Fruit fly (Drosophila melanogaster) whole organism, prepupa: Measurements from ENCODE around the gene Cp19.
A peak's percentile ranks its signal among the peaks of the same experiment; 100 is the strongest.

Experiments
- Blimp-1 ChIP-seq: fragments of 200-800 bp; sonication (Bioruptor generic); optimal IDR thresholded peaks from 3 replicates; lab custom pipeline; 2017; ENCODE audit warnings: missing biosample characterization, missing genetic modification characterization, mild to moderate bottlenecking, moderate library complexity, missing genetic modification reagents
- CG10631 ChIP-seq: fragments of 200-800 bp; sonication (Bioruptor generic); optimal IDR thresholded peaks from 2 replicates; lab custom pipeline; 2016; ENCODE audit warnings: missing biosample characterization, missing genetic modification characterization
- CG10669 ChIP-seq: fragments of 200-800 bp; sonication (Bioruptor generic); optimal IDR thresholded peaks from 3 replicates; lab custom pipeline; 2018; ENCODE audit warnings: missing biosample characterization, mild to moderate bottlenecking, missing genetic modification characterization, moderate library complexity
- CG11294 ChIP-seq: fragments of 200-800 bp; sonication (Bioruptor generic); IDR thresholded peaks from 2 replicates; pipeline ENCODE4 v1.3.6; 2022; ENCODE audit warnings: missing biosample characterization, missing genetic modification characterization
- CG11762 ChIP-seq: fragments of 200-800 bp; sonication (Bioruptor generic); optimal IDR thresholded peaks from 3 replicates; lab custom pipeline; 2016; ENCODE audit warnings: missing biosample characterization, missing genetic modification characterization; ENCODE audit not compliant: insufficient read depth
- CG16779 ChIP-seq: fragments of 200-800 bp; sonication (Bioruptor generic); optimal IDR thresholded peaks from 3 replicates; lab custom pipeline; 2017; ENCODE audit warnings: missing biosample characterization, mild to moderate bottlenecking, missing genetic modification characterization
- CG3032 ChIP-seq: fragments of 200-800 bp; optimal IDR thresholded peaks from 2 replicates; lab custom pipeline; 2019; ENCODE audit warnings: missing biosample characterization, mild to moderate bottlenecking, missing genetic modification characterization, moderate library complexity
- CG34406 ChIP-seq: fragments of 200-800 bp; sonication (Bioruptor generic); optimal IDR thresholded peaks from 3 replicates; lab custom pipeline; 2016; ENCODE audit warnings: missing biosample characterization, missing genetic modification characterization
- CG3919 ChIP-seq: fragments of 200-800 bp; sonication (Bioruptor generic); optimal IDR thresholded peaks from 3 replicates; lab custom pipeline; 2016; ENCODE audit warnings: missing biosample characterization, missing genetic modification characterization
- CG4318 ChIP-seq: fragments of 200-800 bp; sonication (Bioruptor generic); optimal IDR thresholded peaks from 3 replicates; lab custom pipeline; 2017; ENCODE audit warnings: missing biosample characterization, mild to moderate bottlenecking, missing genetic modification characterization
- CG6792 ChIP-seq: fragments of 200-800 bp; sonication (Bioruptor generic); optimal IDR thresholded peaks from 3 replicates; lab custom pipeline; 2016; ENCODE audit warnings: missing biosample characterization, missing genetic modification characterization
- CG6854 ChIP-seq: fragments of 200-800 bp; sonication (Bioruptor generic); optimal IDR thresholded peaks from 2 replicates; lab custom pipeline; 2017; ENCODE audit warnings: missing biosample characterization, mild to moderate bottlenecking, missing genetic modification characterization
- CG8319 ChIP-seq: fragments of 200-800 bp; sonication (Bioruptor generic); optimal IDR thresholded peaks from 3 replicates; lab custom pipeline; 2016; ENCODE audit warnings: missing biosample characterization, missing genetic modification characterization
- CG8632 ChIP-seq: fragments of 200-800 bp; sonication (Bioruptor generic); optimal IDR thresholded peaks from 3 replicates; lab custom pipeline; 2016; ENCODE audit warnings: missing biosample characterization, missing genetic modification characterization
- CG9139 ChIP-seq: fragments of 200-800 bp; sonication (Bioruptor generic); optimal IDR thresholded peaks from 3 replicates; lab custom pipeline; 2017; ENCODE audit warnings: missing biosample characterization, mild to moderate bottlenecking, missing genetic modification characterization
- Eip75B ChIP-seq: fragments of 200-800 bp; sonication (Bioruptor generic); optimal IDR thresholded peaks from 3 replicates; lab custom pipeline; 2016; ENCODE audit warnings: missing biosample characterization, missing genetic modification characterization
- Eip78C ChIP-seq: fragments of 200-800 bp; sonication (Bioruptor generic); peaks from one replicate; lab custom pipeline; 2016; ENCODE audit warnings: missing biosample characterization, missing genetic modification characterization
- Eip93F ChIP-seq: fragments of 200-800 bp; sonication (Bioruptor generic); optimal IDR thresholded peaks from 2 replicates; lab custom pipeline; 2016; ENCODE audit warnings: missing biosample characterization, mild to moderate bottlenecking, missing genetic modification characterization
- Ets96B ChIP-seq: fragments of 200-800 bp; optimal IDR thresholded peaks from 2 replicates; lab custom pipeline; 2019; ENCODE audit warnings: missing biosample characterization, mild to moderate bottlenecking, missing genetic modification characterization, moderate library complexity
- Hr38 ChIP-seq: sonication (Bioruptor generic); optimal IDR thresholded peaks from 2 replicates; lab custom pipeline; 2016; ENCODE audit warnings: missing biosample characterization, missing genetic modification characterization
- Hr39 ChIP-seq: fragments of 200-800 bp; sonication (Bioruptor generic); optimal IDR thresholded peaks from 2 replicates; lab custom pipeline; 2016; ENCODE audit warnings: missing biosample characterization, missing genetic modification characterization
- Lpt ChIP-seq: fragments of 200-800 bp; sonication (Bioruptor generic); optimal IDR thresholded peaks from 3 replicates; lab custom pipeline; 2016; ENCODE audit warnings: missing biosample characterization, missing genetic modification characterization
- Met ChIP-seq: fragments of 200-800 bp; sonication (Bioruptor generic); optimal IDR thresholded peaks from 3 replicates; lab custom pipeline; 2016; ENCODE audit warnings: missing biosample characterization, missing genetic modification characterization
- OdsH ChIP-seq: fragments of 200-800 bp; sonication (Bioruptor generic); optimal IDR thresholded peaks from 3 replicates; lab custom pipeline; 2016; ENCODE audit warnings: missing biosample characterization, missing genetic modification characterization
- Smox ChIP-seq: fragments of 200-800 bp; sonication (Bioruptor generic); optimal IDR thresholded peaks from 3 replicates; lab custom pipeline; 2016; ENCODE audit warnings: missing biosample characterization, missing genetic modification characterization
- cyc ChIP-seq: fragments of 200-800 bp; sonication (Bioruptor generic); optimal IDR thresholded peaks from 3 replicates; lab custom pipeline; 2016; ENCODE audit warnings: missing biosample characterization, missing genetic modification characterization
- dac ChIP-seq: fragments of 200-800 bp; sonication (Bioruptor generic); optimal IDR thresholded peaks from 2 replicates; lab custom pipeline; 2017; ENCODE audit warnings: missing biosample characterization, mild to moderate bottlenecking, missing genetic modification characterization
- dsx ChIP-seq: fragments of 200-800 bp; optimal IDR thresholded peaks from 3 replicates; lab custom pipeline; 2019; ENCODE audit warnings: missing biosample characterization, mild to moderate bottlenecking, missing genetic modification characterization, moderate library complexity; ENCODE audit not compliant: poor library complexity, severe bottlenecking
- eg ChIP-seq: fragments of 200-800 bp; sonication (Bioruptor generic); IDR thresholded peaks from 3 replicates; pipeline ENCODE4 v1.3.6; 2022; ENCODE audit warnings: missing biosample characterization, missing genetic modification characterization
- esn ChIP-seq: fragments of 200-800 bp; sonication (Bioruptor generic); optimal IDR thresholded peaks from 2 replicates; lab custom pipeline; 2016; ENCODE audit warnings: missing biosample characterization, mild to moderate bottlenecking, missing genetic modification characterization, moderate library complexity
- fd85E ChIP-seq: fragments of 200-800 bp; sonication (Bioruptor generic); optimal IDR thresholded peaks from 3 replicates; lab custom pipeline; 2016; ENCODE audit warnings: missing biosample characterization, missing genetic modification characterization
- fkh ChIP-seq: fragments of 200-800 bp; sonication (Bioruptor generic); optimal IDR thresholded peaks from 3 replicates; lab custom pipeline; 2017; ENCODE audit warnings: missing biosample characterization, mild to moderate bottlenecking, missing genetic modification characterization, moderate library complexity
- lz ChIP-seq: fragments of 200-800 bp; sonication (Bioruptor generic); optimal IDR thresholded peaks from 3 replicates; lab custom pipeline; 2016; ENCODE audit warnings: missing biosample characterization, missing genetic modification characterization
- svp ChIP-seq: fragments of 200-800 bp; sonication (Bioruptor generic); peaks from one replicate; lab custom pipeline; 2016; ENCODE audit warnings: missing biosample characterization, missing genetic modification characterization
- topi ChIP-seq: fragments of 200-800 bp; sonication (Bioruptor generic); optimal IDR thresholded peaks from 3 replicates; lab custom pipeline; 2016; ENCODE audit warnings: missing biosample characterization, missing genetic modification characterization
- vri ChIP-seq: fragments of 200-800 bp; sonication (Bioruptor generic); optimal IDR thresholded peaks from 3 replicates; lab custom pipeline; 2016; ENCODE audit warnings: missing biosample characterization, mild to moderate bottlenecking, missing genetic modification characterization

The Cp19 gene

DNA sequence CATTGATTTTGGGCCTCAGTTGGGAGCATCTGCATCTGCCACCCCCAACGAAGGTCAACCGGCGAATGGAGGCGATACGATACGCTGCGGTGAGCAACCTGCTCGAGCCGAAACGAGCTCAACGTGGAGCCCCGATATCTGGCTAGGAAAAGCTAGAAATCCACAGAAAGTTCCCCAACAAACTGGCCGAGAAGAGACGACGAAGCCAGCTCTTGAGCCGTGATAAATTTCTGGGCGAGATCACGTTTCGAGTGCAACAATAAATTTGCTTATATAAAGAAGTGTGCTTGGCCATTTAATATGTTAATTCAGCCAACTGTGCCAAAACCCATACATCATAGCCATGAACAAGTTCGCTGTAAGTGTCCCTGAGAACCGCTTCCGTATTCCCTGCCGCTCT is at the start of gene Cp19:
Gene Cp19, plus strand, starts transcription at position 301 of the 400 bp plus-strand sequence.
- TF ChIP-seq CG34406 (GFP tag; lab: Kevin White, UChicago) = no peak
- no peak for TF ChIP-seq Smox (GFP tag; lab: Kevin White, UChicago)
- TF ChIP-seq CG8319 (GFP tag; lab: Kevin White, UChicago) = no peak
- no peak for TF ChIP-seq fd85E
- no peak for TF ChIP-seq CG16779 (tag; lab: Kevin White, UChicago)
- TF ChIP-seq Hr38 (GFP tag; lab: Kevin White, UChicago) = no peak
- no peak for TF ChIP-seq CG11294 (GFP tag; lab: Robert Waterston, UW)
- no peak for TF ChIP-seq dsx (GFP tag; lab: Kevin White, UChicago)

DNA sequence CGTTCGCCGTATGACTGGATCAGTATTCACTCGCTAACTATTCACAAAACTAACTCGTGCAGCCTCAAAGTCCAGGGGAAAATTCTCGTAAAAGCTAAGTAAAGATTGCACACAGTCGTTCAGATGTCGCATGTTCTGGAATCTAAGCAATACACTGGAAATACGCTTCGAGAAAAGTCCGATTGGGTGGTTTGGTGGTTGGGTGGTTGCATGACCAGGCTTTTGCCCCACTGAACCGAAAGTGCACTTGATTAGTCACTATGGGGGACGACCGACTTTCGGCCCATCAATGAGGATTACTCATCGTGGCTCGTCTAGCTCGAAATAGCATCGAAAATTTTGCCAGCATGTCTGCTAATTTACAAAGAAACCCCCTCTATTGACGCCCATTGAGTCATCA is 49.3 kb upstream of the Cp19 start:
- TF ChIP-seq CG3919 (GFP tag; lab: Kevin White, UChicago) (no peak), Lpt (GFP tag; lab: Kevin White, UChicago) (no peak)

DNA sequence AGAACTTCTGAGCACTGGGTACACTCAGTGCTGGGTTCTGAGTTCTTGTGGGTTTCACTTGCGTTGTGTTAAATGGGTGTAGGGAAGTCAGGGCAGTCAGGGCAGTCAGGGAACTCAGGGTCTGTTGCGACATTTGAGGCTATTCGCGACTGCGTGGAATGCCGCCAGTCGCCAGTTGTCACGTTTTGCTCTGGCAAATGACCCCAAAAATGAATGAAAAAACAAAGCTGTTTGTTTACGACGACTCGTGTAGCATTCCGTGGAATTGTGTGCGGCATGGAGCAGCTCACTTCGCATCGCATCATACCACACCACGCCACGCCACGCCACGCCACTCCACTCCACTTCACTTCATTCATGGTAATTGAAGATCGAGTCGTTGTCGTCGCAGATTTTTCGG is 48.4 kb upstream of the Cp19 start:
- TF ChIP-seq Lpt (GFP tag; lab: Kevin White, UChicago) (no peak), fkh (GFP tag; lab: Kevin White, UChicago) (no peak), svp (GFP tag; lab: Kevin White, UChicago) (peak; percentile 83), eg (0 out of 3 replicates have a peak, but pooled peaks have one; percentile 27), CG6854 (GFP tag; lab: Kevin White, UChicago) (no peak), Eip78C (GFP tag; lab: Kevin White, UChicago) (peak; percentile 33)

DNA sequence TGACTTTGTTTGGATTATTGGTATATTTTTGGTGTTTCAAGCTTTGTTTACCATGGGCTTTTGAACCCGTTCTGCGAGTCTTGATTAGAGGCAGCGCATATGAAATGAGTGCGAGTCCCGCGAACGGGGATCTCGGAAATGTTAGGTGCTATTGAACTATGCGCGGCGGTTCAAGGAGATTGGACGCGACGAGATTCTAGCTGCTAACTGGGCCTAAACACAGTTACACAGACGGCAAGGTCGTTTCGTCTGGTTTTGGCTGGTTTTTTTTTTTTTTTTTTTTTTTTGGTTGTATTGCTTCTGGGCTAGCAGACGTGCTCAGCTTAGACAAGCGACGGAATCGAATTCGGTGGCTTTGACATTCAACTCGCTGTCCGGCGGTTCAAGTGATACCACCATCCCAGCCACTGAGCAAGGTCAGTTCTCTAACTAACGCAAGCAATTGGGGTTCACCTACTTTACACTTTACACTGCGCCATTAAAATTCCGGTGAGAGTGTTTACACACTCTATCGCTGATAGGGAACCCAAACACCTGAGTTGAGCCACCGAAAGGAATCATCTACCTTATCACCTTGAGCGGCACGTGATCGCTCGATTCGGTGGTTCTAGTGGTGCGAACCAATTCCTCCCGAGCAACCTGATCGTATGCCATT is 47.6 kb upstream of the Cp19 start:
- TF ChIP-seq Eip93F (no peak), CG8319 (GFP tag; lab: Kevin White, UChicago) (no peak), Blimp-1 (GFP tag; lab: Kevin White, UChicago) (no peak), dsx (GFP tag; lab: Kevin White, UChicago) (no peak), CG10631 (GFP tag; lab: Kevin White, UChicago) (no peak), Eip75B (GFP tag; lab: Kevin White, UChicago) (no peak), CG9139 (GFP tag; lab: Kevin White, UChicago) (no peak), fkh (GFP tag; lab: Kevin White, UChicago) (peak; percentile 47)

DNA sequence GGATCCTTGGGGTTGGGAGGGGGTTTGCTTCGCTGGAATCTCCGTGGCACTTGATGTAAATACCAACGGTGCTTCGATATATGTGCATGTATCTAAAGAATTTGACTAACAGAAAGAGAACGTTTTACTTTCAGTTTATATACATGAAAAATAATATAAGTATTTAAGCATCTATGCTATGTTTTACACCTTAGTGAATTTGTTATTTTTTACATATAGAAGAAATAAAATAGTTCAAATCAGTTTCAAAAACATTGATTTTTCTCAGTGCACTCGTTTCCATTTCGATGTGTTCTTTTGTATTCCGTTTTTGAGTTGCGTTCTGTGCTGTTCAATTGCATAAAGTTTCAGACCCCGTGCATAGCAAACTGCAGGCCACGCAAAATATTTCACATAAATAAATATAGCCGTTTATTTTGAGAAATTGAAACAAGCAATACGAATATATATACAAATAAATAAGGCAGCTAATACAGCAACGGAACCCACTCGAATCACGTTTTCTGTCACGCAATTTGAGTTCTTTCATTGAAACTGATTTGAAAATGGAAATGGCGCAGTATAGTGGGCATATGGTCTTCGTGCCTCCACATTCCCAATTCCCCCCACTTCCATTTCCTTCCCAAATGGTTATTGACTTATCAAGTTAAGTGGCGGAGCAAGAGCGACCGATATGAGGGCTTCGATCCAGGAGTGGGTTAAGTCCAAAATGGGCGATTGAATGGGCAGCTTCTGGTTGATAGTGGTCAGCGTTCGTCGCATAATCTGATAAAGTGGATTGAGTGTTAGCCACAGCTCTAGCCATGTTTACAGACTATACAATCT is 46.9 kb upstream of the Cp19 start:
- TF ChIP-seq Ets96B (tag; lab: Kevin White, UChicago) (peak; percentile 6), topi (GFP tag; lab: Kevin White, UChicago) (peak; percentile 51), Hr39 (GFP tag; lab: Kevin White, UChicago) (peak; percentile 4), CG10631 (GFP tag; lab: Kevin White, UChicago) (peak; percentile 26), Hr38 (GFP tag; lab: Kevin White, UChicago) (no peak), CG3032 (tag; lab: Kevin White, UChicago) (no peak), fd85E (no peak), CG6792 (GFP tag; lab: Kevin White, UChicago) (no peak), eg (peak; percentile 33; the same call in 1 of the 3 replicates), Eip93F (no peak), OdsH (no peak), CG6854 (GFP tag; lab: Kevin White, UChicago) (no peak), cyc (GFP tag; lab: Kevin White, UChicago) (peak; percentile 19), Eip78C (GFP tag; lab: Kevin White, UChicago) (peak; percentile 67), Met (GFP tag; lab: Kevin White, UChicago) (peak; percentile 6), CG11762 (GFP tag; lab: Kevin White, UChicago) (no peak), svp (GFP tag; lab: Kevin White, UChicago) (peak; percentile 68), CG8632 (GFP tag; lab: Kevin White, UChicago) (no peak), vri (GFP tag; lab: Kevin White, UChicago) (peak; percentile 60), CG4318 (no peak), esn (GFP tag; lab: Kevin White, UChicago) (peak; percentile 27), CG8319 (GFP tag; lab: Kevin White, UChicago) (no peak), CG10669 (GFP tag; lab: Kevin White, UChicago) (no peak), dac (GFP tag; lab: Kevin White, UChicago) (no peak), lz (GFP tag; lab: Kevin White, UChicago) (peak; percentile 21)
